Worm (Caenorhabditis elegans) whole organism, L4 larva: ENCODE results near the gene ztf-8.

ENCODE experiments used
- duxl-1 ChIP-seq: sonication (generic microtip); optimal IDR thresholded peaks from 2 replicates; lab custom pipeline; 2016; ENCODE audit warnings: mild to moderate bottlenecking, missing genetic modification characterization, moderate library complexity, missing compliant biosample characterization; ENCODE audit not compliant: poor library complexity
- lin-13 ChIP-seq: fragments of 150-350 bp; optimal IDR thresholded peaks from 2 replicates; lab custom pipeline; 2014; ENCODE audit warnings: missing biosample characterization, missing genetic modification reagents, missing genetic modification characterization
- mdl-1 ChIP-seq, 2 experiments: fragments of 150-350 bp in 1 of 2; sonication (generic microtip) in 1 of 2; optimal IDR thresholded peaks; 2 replicates each; lab custom pipeline; 2014 to 2017; ENCODE audit warnings: missing biosample characterization in 2 of 2, missing genetic modification characterization in 2 of 2
- mep-1 ChIP-seq: fragments of 150-350 bp; sonication (generic microtip); optimal IDR thresholded peaks from 3 replicates; lab custom pipeline; 2014; ENCODE audit warnings: missing biosample characterization, missing genetic modification characterization

DNA sequence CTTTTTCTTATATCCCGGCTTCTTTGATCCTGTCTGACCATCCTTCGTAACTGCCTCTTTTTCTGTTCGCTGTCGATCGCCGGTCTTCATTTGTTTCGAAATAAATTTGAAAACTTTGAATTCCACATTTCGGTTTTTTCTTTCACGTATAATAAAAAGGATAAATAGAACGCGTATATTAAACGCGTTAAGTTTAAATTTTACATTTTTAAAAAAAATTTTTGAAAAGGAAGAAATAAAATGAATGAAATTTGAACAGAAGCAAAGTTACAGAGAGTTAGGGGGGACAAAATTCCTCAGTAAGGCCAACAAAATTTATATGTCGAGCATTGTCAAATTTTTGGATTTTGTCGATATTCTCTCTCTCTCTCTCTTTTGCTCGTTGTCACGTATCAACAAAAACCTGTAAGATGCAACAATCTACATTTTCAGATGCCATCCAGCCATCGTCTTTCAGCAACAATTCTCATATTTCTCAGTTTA, 28.6 kb upstream of the ztf-8 start, which contains the start of the genes T15B12.2 and F52C9.5:
- TF ChIP-seq duxl-1 (no peak), mdl-1 (tag; optimal IDR thresholded peaks at IDR 0.05; lab: Kevin White, UChicago) (no peak), lin-13 (GFP tag; lab: Kevin White, UChicago) (no peak), mep-1 (tag; lab: Kevin White, UChicago) (no peak)
